Worm (Caenorhabditis elegans) whole organism, L4/young adult: ENCODE results near the gene T08H10.3.

Source experiments
- W03F9.2 ChIP-seq: fragments of 150-350 bp; optimal IDR thresholded peaks from 2 replicates; lab custom pipeline; 2014; ENCODE audit warnings: missing biosample characterization, missing genetic modification characterization
- dao-5 ChIP-seq: sonication (generic microtip); optimal IDR thresholded peaks from 2 replicates; lab custom pipeline; 2016; ENCODE audit warnings: missing genotype, missing genetic modification characterization, moderate library complexity, missing compliant biosample characterization
- him-1 ChIP-seq: sonication (generic microtip); optimal IDR thresholded peaks from 2 replicates; lab custom pipeline; 2016; ENCODE audit warnings: missing genotype, missing genetic modification reagents, missing genetic modification characterization, missing compliant biosample characterization

Gene T08H10.3

DNA sequence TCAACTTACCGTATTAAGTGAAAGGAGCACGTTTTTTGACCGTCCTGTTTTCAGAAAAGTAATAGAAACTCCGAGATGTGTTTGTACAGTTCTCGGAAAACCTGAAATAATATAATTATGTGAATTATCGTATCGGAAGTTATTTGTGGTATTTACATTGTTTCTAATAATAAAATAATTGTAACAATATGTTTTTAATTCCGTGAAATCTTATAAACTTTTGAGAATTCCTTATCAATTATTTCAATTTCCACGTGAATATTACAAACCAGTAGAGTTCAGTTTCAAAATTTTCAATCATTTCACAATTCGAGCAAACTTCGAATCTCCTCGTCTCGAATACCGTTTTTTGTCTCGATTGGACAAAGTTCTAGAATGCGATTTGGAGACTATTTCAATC lies at the start of gene T08H10.3:
Gene T08H10.3 (plus strand): TSS at position 301 of the 400 bp plus-strand sequence.
- no peak for TF ChIP-seq W03F9.2 (tag; lab: Kevin White, UChicago)
- no peak for TF ChIP-seq dao-5 (tag; lab: Kevin White, UChicago)
- no peak for TF ChIP-seq him-1 (tag; lab: Kevin White, UChicago)

- TF ChIP-seq W03F9.2 (tag; lab: Kevin White, UChicago) (no peak), dao-5 (tag; lab: Kevin White, UChicago) (no peak), him-1 (tag; lab: Kevin White, UChicago) (no peak)
These were observed 49.7 kb upstream of the T08H10.3 start, which contains the start of gene skr-14 for ce11 chrV:4421475-4421874. Gene skr-14 (minus strand): TSS chrV:4421575.

DNA sequence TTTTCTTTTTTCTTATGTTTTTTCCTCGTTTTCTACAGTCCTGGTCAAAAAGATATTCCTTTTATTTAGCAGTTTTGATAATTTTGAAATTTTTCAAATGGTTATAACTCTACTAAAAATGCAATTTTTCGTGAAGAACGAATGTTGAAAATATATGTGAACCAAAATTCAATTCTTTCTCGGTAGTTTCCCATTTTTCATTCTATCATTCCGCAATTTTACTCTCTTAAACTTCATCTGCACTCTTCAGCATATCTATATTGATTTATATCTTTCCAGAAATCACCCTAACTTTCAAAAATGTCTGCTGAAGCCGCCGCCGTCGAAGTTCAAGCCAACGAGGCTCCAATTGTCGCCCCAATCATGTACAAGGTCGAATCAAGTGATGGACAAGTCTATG lies 49.0 kb upstream of the T08H10.3 start, which contains the start of gene skr-7:
Gene skr-7 (plus strand): TSS at position 301 of the 400 bp plus-strand sequence.
- TF ChIP-seq him-1 (tag; lab: Kevin White, UChicago), result no peak
- TF ChIP-seq dao-5 (tag; lab: Kevin White, UChicago), result no peak
- TF ChIP-seq W03F9.2 (tag; lab: Kevin White, UChicago), result no peak

DNA sequence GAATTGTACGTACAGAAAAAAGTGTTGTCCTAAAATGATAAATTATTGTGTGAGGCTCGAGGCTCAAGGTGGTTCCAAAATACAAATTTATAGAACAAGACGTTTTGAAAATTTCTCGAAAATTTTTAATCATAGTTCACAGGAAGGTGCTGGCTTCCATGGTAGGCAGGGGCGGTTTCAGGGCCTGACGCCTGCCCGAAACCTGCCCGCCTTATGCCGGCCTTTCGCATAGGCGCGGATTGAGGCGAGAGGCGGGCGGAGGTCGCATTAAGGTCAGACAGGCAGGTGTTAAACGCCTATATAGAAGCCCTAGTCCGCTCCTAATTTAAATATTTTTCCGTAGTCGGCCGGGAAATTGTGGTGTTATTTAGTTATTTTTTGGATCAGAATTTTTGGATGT lies 48.1 kb upstream of the T08H10.3 start:
- no peak for TF ChIP-seq him-1 (tag; lab: Kevin White, UChicago)
- no peak for TF ChIP-seq dao-5 (tag; lab: Kevin White, UChicago)
- no peak for TF ChIP-seq W03F9.2 (tag; lab: Kevin White, UChicago)

DNA sequence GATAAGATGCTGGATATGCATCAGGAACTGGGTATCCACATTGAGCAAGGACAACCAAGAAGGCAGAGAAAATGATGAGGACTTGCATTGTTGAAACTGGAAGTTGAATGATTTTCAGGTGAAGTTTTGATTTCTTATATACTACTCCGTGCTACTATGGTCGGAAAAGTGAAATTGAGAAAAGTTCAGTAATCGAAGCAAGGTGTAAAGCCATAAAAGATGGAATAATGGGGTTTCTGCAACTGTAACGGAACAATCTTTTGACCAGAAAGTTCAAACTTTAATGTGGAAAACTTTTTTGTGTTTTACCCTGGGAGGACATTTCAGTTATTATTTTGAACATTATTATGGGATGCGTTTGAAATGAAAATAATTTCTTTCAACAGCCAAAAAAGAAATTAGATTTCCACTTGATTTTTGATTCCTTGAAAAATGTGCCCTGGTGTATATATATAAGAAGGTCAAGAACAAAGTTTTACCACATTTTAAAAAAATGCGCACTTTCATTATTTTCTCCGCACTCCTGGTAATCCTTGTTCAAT lies 47.2 kb upstream of the T08H10.3 start, which contains the start of the genes Y47D7A.9 and Y47D7A.19:
Gene Y47D7A.9 (minus strand): TSS at position 101 of the 542 bp plus-strand sequence.
Gene Y47D7A.19 (plus strand): TSS at position 492 of the 542 bp plus-strand sequence.
- no peak for TF ChIP-seq W03F9.2 (tag; lab: Kevin White, UChicago)
- no peak for TF ChIP-seq dao-5 (tag; lab: Kevin White, UChicago)
- no peak for TF ChIP-seq him-1 (tag; lab: Kevin White, UChicago)

ce11 chrV:4428202-4428601 lies 43.0 kb upstream of the T08H10.3 start, which contains the start of gene Y47D7A.11:
Gene Y47D7A.11 (minus strand): TSS chrV:4428302.
- TF ChIP-seq dao-5 (tag; lab: Kevin White, UChicago) (no peak), W03F9.2 (tag; lab: Kevin White, UChicago) (no peak), him-1 (tag; lab: Kevin White, UChicago) (no peak)

DNA sequence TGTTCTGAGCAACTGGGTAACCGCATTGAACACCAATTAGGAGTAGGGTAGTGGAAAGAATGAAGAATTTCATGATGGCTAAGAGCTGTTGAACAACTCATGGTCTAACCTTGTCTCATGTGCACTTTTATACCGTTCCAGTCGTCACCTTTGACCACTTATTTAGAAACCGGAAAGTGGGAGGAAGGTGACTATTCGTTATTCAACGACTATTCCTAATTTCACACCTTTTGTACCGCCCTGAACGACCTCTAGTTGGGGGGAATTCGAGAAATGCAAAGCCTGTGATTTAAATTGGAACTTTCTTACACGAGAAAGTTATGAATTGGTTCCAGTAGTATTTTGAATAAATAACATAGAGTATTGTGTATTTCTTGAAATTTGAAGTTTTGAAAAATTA lies 41.6 kb upstream of the T08H10.3 start, which contains the start of gene Y47D7A.12:
Gene Y47D7A.12 (minus strand): TSS at position 101 of the 400 bp plus-strand sequence.
- TF ChIP-seq W03F9.2 (tag; lab: Kevin White, UChicago) (no peak), dao-5 (tag; lab: Kevin White, UChicago) (no peak), him-1 (tag; lab: Kevin White, UChicago) (no peak)

- no peak for TF ChIP-seq W03F9.2 (tag; lab: Kevin White, UChicago)
- TF ChIP-seq him-1 (tag; lab: Kevin White, UChicago), result no peak
- no peak for TF ChIP-seq dao-5 (tag; lab: Kevin White, UChicago)
These were observed 38.4 kb upstream of the T08H10.3 start, which contains the start of gene Y47D7A.15 for ce11 chrV:4432783-4433237. Gene Y47D7A.15 (minus strand): TSS chrV:4433187.

DNA sequence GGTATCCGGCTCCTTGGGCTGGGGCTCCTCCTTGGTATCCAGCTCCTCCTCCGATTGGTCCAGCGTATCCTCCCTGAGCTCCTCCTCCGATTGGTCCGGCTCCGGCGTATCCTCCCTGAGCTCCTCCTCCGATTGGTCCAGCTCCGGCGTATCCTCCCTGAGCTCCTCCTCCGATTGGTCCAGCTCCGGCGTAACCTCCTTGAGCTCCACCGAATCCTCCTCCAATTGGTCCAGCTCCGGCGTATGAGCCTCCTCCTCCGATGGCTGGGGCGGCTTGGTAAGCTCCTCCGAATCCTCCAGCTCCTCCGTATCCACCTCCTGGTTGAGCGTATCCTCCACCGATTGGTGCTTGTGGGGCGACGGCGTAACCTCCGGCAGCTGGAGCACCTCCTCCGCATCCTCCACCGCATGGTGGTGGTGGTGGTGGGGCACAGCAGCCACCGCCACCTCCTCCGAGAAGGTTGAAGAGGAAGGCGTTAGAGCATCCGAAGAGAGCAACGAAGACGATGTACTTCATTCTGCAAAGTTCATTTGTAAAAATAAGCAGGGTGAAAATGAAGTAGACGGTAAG lies 35.7 kb upstream of the T08H10.3 start, which contains the start of gene Y47D7A.13:
Gene Y47D7A.13 (minus strand): TSS at position 517 of the 571 bp plus-strand sequence.
- no peak for TF ChIP-seq dao-5 (tag; lab: Kevin White, UChicago)

DNA sequence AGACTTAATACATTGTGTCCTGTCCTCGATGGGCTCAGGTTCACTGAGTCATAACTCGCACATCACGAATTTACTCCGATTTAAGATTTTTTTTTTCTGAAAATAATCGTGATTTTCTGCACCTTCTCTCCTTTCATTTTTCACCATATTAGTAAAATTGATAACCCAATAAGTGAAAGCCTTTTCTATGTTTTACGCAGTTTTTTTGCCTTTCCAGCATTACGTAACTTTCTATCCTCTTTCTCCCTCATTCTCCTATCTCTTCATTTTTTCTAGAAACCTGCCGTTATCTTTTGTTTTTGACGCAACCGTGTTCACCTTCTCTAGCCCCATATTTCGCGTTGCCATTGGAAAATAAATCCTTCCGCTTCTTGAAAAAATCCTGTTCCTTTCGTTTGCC lies 34.0 kb upstream of the T08H10.3 start:
- TF ChIP-seq W03F9.2 (tag; lab: Kevin White, UChicago) (no peak), dao-5 (tag; lab: Kevin White, UChicago) (no peak), him-1 (tag; lab: Kevin White, UChicago) (no peak)

DNA sequence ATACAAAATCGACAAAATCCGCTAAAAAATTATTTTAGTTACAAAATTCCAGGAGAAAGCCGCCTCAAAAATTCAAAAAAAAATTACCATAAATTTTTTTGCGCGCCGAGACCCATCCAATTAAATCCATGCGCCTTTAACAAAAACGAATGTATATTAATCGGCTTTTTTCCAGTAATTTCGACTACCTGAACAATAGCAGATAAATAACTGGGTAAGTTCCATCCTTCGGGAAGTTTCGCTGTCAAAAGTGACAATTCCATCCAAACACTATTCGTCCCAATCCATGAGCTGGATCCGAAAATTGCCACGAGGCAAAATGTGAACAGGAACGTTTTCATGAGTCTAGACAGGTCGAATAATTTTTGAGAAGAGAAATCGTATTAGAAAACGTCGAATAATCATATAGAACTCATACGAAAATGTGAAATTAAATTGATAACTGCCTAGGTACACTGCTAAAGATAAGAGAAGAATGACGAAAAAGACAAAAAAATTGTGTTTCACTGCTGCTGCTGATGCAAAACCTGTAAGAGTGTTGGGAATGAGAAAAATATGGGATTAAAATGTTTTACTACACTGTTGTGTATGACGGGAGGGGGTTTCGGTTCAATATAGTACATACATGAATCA lies 28.3 kb upstream of the T08H10.3 start, which contains the start of gene rft-1:
Gene rft-1 (minus strand): TSS at position 475 of the 633 bp plus-strand sequence.
- TF ChIP-seq him-1 (tag; lab: Kevin White, UChicago) (no peak), dao-5 (tag; lab: Kevin White, UChicago) (no peak), W03F9.2 (tag; lab: Kevin White, UChicago) (no peak)

DNA sequence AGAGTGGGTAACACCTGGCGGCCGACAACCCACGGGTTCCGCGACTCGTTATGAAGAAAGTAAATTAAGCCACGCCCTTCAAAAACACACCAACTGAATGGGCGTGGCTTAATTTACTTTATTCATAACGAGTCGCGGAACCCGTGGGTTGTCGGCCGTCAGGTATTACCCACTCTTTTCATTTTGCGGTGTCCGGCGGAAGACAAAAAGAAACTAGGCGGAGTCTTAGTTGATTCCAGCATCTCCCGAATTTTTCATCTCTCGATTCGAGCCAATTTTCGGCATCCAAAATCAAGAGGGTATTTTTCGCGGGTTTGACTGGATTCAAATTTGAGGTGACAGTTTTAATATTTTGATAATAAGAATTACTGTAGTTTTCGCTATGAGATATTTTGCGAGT lies 23.5 kb upstream of the T08H10.3 start:
- TF ChIP-seq W03F9.2 (tag; lab: Kevin White, UChicago), result no peak
- no peak for TF ChIP-seq dao-5 (tag; lab: Kevin White, UChicago)
- TF ChIP-seq him-1 (tag; lab: Kevin White, UChicago), result no peak

DNA sequence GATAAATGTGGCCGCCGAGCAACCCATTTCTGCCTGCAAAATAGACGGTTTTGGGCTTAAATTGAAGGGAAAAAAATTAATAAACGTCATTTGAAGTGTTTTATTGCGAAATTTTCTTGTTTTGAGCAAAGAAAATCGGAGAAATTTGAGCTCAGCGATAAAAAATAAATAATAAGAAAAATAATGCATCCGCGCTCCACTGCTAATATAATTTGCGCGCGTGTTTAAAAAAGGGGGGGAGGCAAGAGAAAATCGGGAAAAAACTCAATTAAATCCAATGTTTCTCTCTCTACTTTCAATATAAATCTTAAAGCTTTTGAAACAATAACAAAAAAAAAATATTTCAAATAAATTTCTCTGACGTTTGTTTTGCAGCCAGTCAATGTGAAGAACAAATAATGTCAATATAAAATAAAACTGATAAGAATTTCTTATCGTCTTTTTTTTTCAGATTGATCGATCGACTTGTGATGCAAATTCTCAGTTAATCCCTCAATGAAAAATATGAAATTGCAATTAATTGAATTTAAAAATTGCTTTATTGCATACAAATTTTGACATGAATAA lies 20.6 kb upstream of the T08H10.3 start, which contains the start of gene rft-2:
Gene rft-2 (minus strand): TSS at position 41 of the 567 bp plus-strand sequence.
- TF ChIP-seq dao-5 (tag; lab: Kevin White, UChicago) (no peak), W03F9.2 (tag; lab: Kevin White, UChicago) (peak; percentile 49), him-1 (tag; lab: Kevin White, UChicago) (peak; percentile 33)
